Worm (Caenorhabditis elegans): ENCODE measurements around the gene sdz-11.

Gene sdz-11

DNA sequence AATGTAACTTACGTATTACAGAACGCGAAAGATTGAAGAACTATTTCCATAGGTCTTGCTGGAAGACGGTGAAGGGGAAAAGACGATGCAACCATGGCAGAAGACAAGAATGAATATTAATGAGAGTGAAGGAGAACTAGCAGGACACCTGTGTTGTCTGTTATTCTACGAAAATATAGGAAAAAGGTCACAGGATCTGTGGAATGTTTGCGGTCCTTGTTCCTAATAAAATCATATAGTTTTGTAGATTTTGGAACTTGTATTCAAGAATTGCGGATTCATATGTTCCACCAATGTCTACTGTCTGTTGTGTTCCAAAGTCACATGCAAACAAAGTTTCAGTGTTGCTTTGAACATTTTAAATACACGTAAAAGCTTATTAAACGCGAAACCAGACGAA is at the start of gene sdz-11:
Gene sdz-11 (minus strand): TSS at position 101 of the 400 bp plus-strand sequence.
- TF ChIP-seq pha-4 (tag; optimal IDR thresholded peaks at IDR 0.05) (no peak), ref-2 (tag; optimal IDR thresholded peaks at IDR 0.05) (no peak), eyg-1 (tag; optimal IDR thresholded peaks at IDR 0.05) (no peak), ama-1 (optimal IDR thresholded peaks at IDR 0.05) (no peak), fkh-10 (GFP tag; optimal IDR thresholded peaks at IDR 0.05) (no peak), ceh-31 (tag; optimal IDR thresholded peaks at IDR 0.05) (no peak), dmd-4 (tag; optimal IDR thresholded peaks at IDR 0.05; ENCODE audit: borderline replicate concordance) (no peak), lin-11 (tag; optimal IDR thresholded peaks at IDR 0.05) (no peak), hlh-8 (tag; optimal IDR thresholded peaks at IDR 0.05) (no peak), ceh-48 (tag; optimal IDR thresholded peaks at IDR 0.05) (no peak), ceh-9 (tag; optimal IDR thresholded peaks at IDR 0.05) (no peak)

DNA sequence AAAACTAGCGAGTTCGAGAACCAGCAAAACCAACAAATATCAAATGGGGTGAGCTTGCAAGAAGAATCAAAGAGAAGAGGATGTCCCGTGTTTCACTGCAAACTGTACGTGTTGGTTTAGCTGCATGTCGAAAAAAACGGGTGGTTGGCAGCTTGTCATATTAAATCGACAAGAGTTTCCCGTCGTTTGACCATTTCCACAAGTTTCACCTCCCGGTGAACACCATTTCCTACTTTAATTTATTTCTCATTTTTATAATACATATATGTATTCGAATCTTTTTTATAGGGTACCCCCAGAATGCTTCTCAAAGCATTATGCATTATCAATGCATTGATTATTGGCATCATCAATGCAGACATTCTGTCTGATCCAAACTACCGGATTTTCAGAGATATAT is 43.2 kb upstream of the sdz-11 start, which contains the start of gene Y8A9A.2:
Gene Y8A9A.2 (plus strand): TSS at position 301 of the 400 bp plus-strand sequence.
- TF ChIP-seq pqm-1 (tag; optimal IDR thresholded peaks at IDR 0.05) (no peak), fkh-10 (GFP tag; optimal IDR thresholded peaks at IDR 0.05) (no peak), pha-2 (tag; optimal IDR thresholded peaks at IDR 0.05) (no peak), ceh-22 (tag; optimal IDR thresholded peaks at IDR 0.05) (no peak), ceh-31 (tag; optimal IDR thresholded peaks at IDR 0.05) (no peak), unc-42 (tag; optimal IDR thresholded peaks at IDR 0.05) (no peak), hlh-15 (tag; optimal IDR thresholded peaks at IDR 0.05) (no peak), ets-4 (tag; optimal IDR thresholded peaks at IDR 0.05) (no peak), pat-9 (tag; optimal IDR thresholded peaks at IDR 0.05) (no peak), unc-55 (GFP tag; optimal IDR thresholded peaks at IDR 0.05) (no peak), hlh-6 (tag; optimal IDR thresholded peaks at IDR 0.05) (no peak), ceh-2 (tag; optimal IDR thresholded peaks at IDR 0.05) (no peak), unc-3 (GFP tag; conservative IDR thresholded peaks at IDR 0.05) (no peak), unc-3 (tag; optimal IDR thresholded peaks at IDR 0.05) (no peak), mec-3 (tag; optimal IDR thresholded peaks at IDR 0.05; ENCODE audit: borderline replicate concordance) (no peak), ceh-48 (tag; optimal IDR thresholded peaks at IDR 0.05) (no peak), sdc-2 (tag; optimal IDR thresholded peaks at IDR 0.05) (no peak), zip-5 (tag; optimal IDR thresholded peaks at IDR 0.05) (no peak)

- no peak for TF ChIP-seq C38D4.7 (GFP tag; optimal IDR thresholded peaks at IDR 0.05)
Observed at ce11 chrII:3793336-3793735, 41.3 kb upstream of the sdz-11 start, which contains the start of gene fbxb-99. Gene fbxb-99 (minus strand): TSS chrII:3793436.

- TF ChIP-seq ceh-22 (tag; optimal IDR thresholded peaks at IDR 0.05) (no peak), ceh-48 (tag; optimal IDR thresholded peaks at IDR 0.05) (no peak), ceh-18 (tag; optimal IDR thresholded peaks at IDR 0.05) (no peak), K09A11.1 (tag; optimal IDR thresholded peaks at IDR 0.05; ENCODE audit: insufficient read depth) (no peak), syd-9 (tag; optimal IDR thresholded peaks at IDR 0.05) (no peak), pha-4 (tag; optimal IDR thresholded peaks at IDR 0.05) (no peak), C38D4.7 (GFP tag; optimal IDR thresholded peaks at IDR 0.05) (no peak), fkh-10 (GFP tag; optimal IDR thresholded peaks at IDR 0.05) (no peak), lim-6 (tag; optimal IDR thresholded peaks at IDR 0.05) (no peak), zip-5 (tag; optimal IDR thresholded peaks at IDR 0.05) (no peak), pat-9 (tag; optimal IDR thresholded peaks at IDR 0.05) (no peak), nhr-11 (tag; optimal IDR thresholded peaks at IDR 0.05) (no peak), F13H6.1 (tag; optimal IDR thresholded peaks at IDR 0.05) (no peak), dmd-4 (tag; optimal IDR thresholded peaks at IDR 0.05; ENCODE audit: borderline replicate concordance) (no peak), ahr-1 (tag; optimal IDR thresholded peaks at IDR 0.05) (no peak), gmeb-2 (tag; optimal IDR thresholded peaks at IDR 0.05) (no peak), eyg-1 (tag; optimal IDR thresholded peaks at IDR 0.05) (no peak)
Observed at ce11 chrII:3788356-3788962, 36.4 kb upstream of the sdz-11 start.

All from whole organism, late embryonic.